Worm (Caenorhabditis elegans) whole organism, mixed stage, embryonic: ENCODE results near the gene gcl-1.

Source experiments
- elt-1 ChIP-seq: sonication (generic microtip); optimal IDR thresholded peaks from 2 replicates; lab custom pipeline; 2017; ENCODE audit warnings: missing genetic modification characterization, mild to moderate bottlenecking, missing compliant biosample characterization, antibody characterized with exemption, moderate library complexity, borderline replicate concordance; ENCODE audit not compliant: insufficient read depth
- mab-5 ChIP-seq: fragments of 150-350 bp; optimal IDR thresholded peaks from 2 replicates; lab custom pipeline; 2014; ENCODE audit warnings: missing biosample characterization, missing genetic modification characterization
- nhr-76 ChIP-seq: sonication (generic microtip); optimal IDR thresholded peaks from 2 replicates; lab custom pipeline; 2017; ENCODE audit warnings: missing biosample characterization, missing genetic modification characterization
- sem-2 ChIP-seq: fragments of 200-800 bp; sonication (Bioruptor generic); optimal IDR thresholded peaks from 2 replicates; lab custom pipeline; 2018; ENCODE audit warnings: mild to moderate bottlenecking, missing genetic modification characterization, missing compliant biosample characterization

DNA sequence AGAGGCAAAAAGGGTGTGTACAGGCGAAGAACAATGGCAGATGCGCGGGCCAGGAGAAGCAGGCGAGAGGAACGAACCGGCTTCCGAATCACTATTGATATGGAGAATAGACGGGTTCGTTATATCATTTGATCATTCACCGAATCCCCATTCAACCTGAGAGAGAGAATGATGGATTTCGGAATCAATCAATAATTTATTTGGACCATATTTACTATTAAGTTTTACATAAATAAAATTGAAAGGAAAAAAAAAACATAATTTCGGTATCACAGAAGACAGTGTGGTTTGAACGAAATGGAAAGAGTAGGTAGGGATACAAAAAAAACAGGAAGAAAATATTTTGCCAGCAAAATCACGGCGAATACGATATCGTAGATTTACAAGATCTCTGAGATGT is 32.6 kb upstream of the gcl-1 start, which contains the start of gene mam-3:
- TF ChIP-seq nhr-76 (tag; lab: Kevin White, UChicago) (no peak), elt-1 (no peak), mab-5 (no peak), sem-2 (GFP tag; lab: Kevin White, UChicago) (no peak)
